Fruit fly (Drosophila melanogaster) whole organism, adult: ENCODE data around the gene peb.

Source experiments
- CG1620 ChIP-seq: fragments of 200-800 bp; sonication (Bioruptor generic); optimal IDR thresholded peaks from 2 replicates; lab custom pipeline; 2016; ENCODE audit warnings: missing biosample characterization, missing genetic modification characterization
- CG33017 ChIP-seq: fragments of 200-800 bp; sonication (Bioruptor generic); optimal IDR thresholded peaks from 2 replicates; lab custom pipeline; 2018; ENCODE audit warnings: missing biosample characterization, mild to moderate bottlenecking, missing genetic modification characterization, moderate library complexity
- toe ChIP-seq: fragments of 200-800 bp; sonication (Bioruptor generic); optimal IDR thresholded peaks from 2 replicates; lab custom pipeline; 2016; ENCODE audit warnings: missing biosample characterization, missing genetic modification characterization

DNA sequence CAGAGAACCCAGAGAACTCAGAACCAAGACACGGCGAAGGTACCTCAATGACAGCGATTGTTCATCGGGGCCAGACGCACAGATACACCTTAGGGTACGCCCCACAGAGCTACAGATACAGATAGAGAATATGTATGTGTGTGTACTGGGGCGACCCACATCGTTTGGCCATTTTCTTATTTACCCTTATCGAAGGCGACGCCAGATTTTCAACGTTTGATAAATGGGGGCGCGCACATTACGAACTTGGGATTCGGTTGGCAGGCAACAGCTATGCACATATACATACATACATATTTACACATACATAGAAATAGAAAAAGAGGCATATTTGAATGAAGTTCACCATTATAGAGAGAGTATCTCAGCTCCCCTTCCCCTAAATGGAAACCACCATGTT lies 10.9 kb upstream of the peb start:
- TF ChIP-seq toe (GFP tag; lab: Kevin White, UChicago) (no peak), CG1620 (no peak), CG33017 (tag; lab: Kevin White, UChicago) (no peak)
